Fruit fly (Drosophila melanogaster) whole organism, embryonic: ENCODE measurements around the gene spn-F.

ENCODE experiments used
- Bgb ChIP-seq: fragments of 200-800 bp; sonication (Bioruptor generic); IDR thresholded peaks from 2 replicates; pipeline ENCODE4 v1.3.6; 2022; ENCODE audit warnings: missing biosample characterization, missing genetic modification characterization; ENCODE audit not compliant: partially characterized antibody
- BtbVII ChIP-seq: fragments of 200-800 bp; sonication (Bioruptor generic); optimal IDR thresholded peaks from 3 replicates; lab custom pipeline; 2017; ENCODE audit warnings: missing biosample characterization, mild to moderate bottlenecking, missing genetic modification characterization
- CG10209 ChIP-seq: fragments of 200-800 bp; sonication (Bioruptor generic); optimal IDR thresholded peaks from 3 replicates; lab custom pipeline; 2017; ENCODE audit warnings: missing biosample characterization, mild to moderate bottlenecking, missing genetic modification characterization, missing genetic modification reagents
- CG10654 ChIP-seq: fragments of 200-800 bp; sonication (Bioruptor generic); optimal IDR thresholded peaks from 2 replicates; lab custom pipeline; 2016; ENCODE audit warnings: missing biosample characterization, missing genetic modification characterization
- CG11504 ChIP-seq: fragments of 200-800 bp; sonication (Bioruptor generic); optimal IDR thresholded peaks from 3 replicates; lab custom pipeline; 2019; ENCODE audit warnings: missing biosample characterization, mild to moderate bottlenecking, missing genetic modification characterization, moderate library complexity
- CG12769 ChIP-seq: fragments of 200-800 bp; sonication (Bioruptor generic); optimal IDR thresholded peaks from 2 replicates; lab custom pipeline; 2019; ENCODE audit warnings: missing biosample characterization, mild to moderate bottlenecking, missing genetic modification characterization, moderate library complexity
- CG12942 ChIP-seq: fragments of 200-800 bp; sonication (Bioruptor generic); optimal IDR thresholded peaks from 3 replicates; lab custom pipeline; 2016; ENCODE audit warnings: missing biosample characterization, missing genetic modification characterization
- CG13424 ChIP-seq: fragments of 200-800 bp; sonication (Bioruptor generic); optimal IDR thresholded peaks from 2 replicates; lab custom pipeline; 2019; ENCODE audit warnings: missing biosample characterization, mild to moderate bottlenecking, missing genetic modification characterization, moderate library complexity
- CG14050 ChIP-seq: fragments of 200-800 bp; sonication (Bioruptor generic); IDR thresholded peaks from 3 replicates; pipeline ENCODE4 v1.3.6; 2022; ENCODE audit warnings: missing biosample characterization, missing genetic modification characterization
- CG14965 ChIP-seq: fragments of 200-800 bp; sonication (Bioruptor generic); optimal IDR thresholded peaks from 2 replicates; lab custom pipeline; 2016; ENCODE audit warnings: missing biosample characterization, missing genetic modification characterization, borderline replicate concordance
- CG16815 ChIP-seq: fragments of 200-800 bp; sonication (Bioruptor generic); optimal IDR thresholded peaks from 3 replicates; lab custom pipeline; 2017; ENCODE audit warnings: missing biosample characterization, mild to moderate bottlenecking, missing genetic modification characterization
- CG1832 ChIP-seq: fragments of 200-800 bp; sonication (Bioruptor generic); optimal IDR thresholded peaks from 2 replicates; lab custom pipeline; 2017; ENCODE audit warnings: missing biosample characterization, mild to moderate bottlenecking, missing genetic modification characterization, inconsistent platforms
- CG30020 ChIP-seq: fragments of 200-800 bp; optimal IDR thresholded peaks from 2 replicates; lab custom pipeline; 2019; ENCODE audit warnings: missing biosample characterization, mild to moderate bottlenecking, missing genetic modification characterization, moderate library complexity
- CG3163 ChIP-seq: fragments of 200-800 bp; sonication (Bioruptor generic); optimal IDR thresholded peaks from 3 replicates; lab custom pipeline; 2016; ENCODE audit warnings: missing biosample characterization, missing genetic modification characterization
- CG32772 ChIP-seq: fragments of 200-800 bp; sonication (Bioruptor generic); IDR thresholded peaks from 2 replicates; pipeline ENCODE4 v1.3.6; 2022; ENCODE audit warnings: missing biosample characterization, missing genetic modification characterization
- CG34224 ChIP-seq: fragments of 200-800 bp; sonication (Bioruptor generic); IDR thresholded peaks from 3 replicates; pipeline ENCODE4 v1.3.6; 2022; ENCODE audit warnings: missing biosample characterization, missing genetic modification characterization; ENCODE audit not compliant: partially characterized antibody
- CG3847 ChIP-seq: fragments of 200-800 bp; sonication (Bioruptor generic); IDR thresholded peaks from 2 replicates; pipeline ENCODE4 v1.3.6; 2022; ENCODE audit warnings: missing biosample characterization, missing genetic modification characterization
- CG5245 ChIP-seq: fragments of 200-800 bp; sonication (Bioruptor generic); optimal IDR thresholded peaks from 3 replicates; lab custom pipeline; 2016; ENCODE audit warnings: missing biosample characterization, missing genetic modification characterization
- CG6689 ChIP-seq: fragments of 200-800 bp; sonication (Bioruptor generic); IDR thresholded peaks from 2 replicates; pipeline ENCODE4 v1.3.6; 2022; ENCODE audit warnings: missing biosample characterization, missing genetic modification characterization
- CG7357 ChIP-seq: fragments of 200-800 bp; sonication (Bioruptor generic); IDR thresholded peaks from 3 replicates; pipeline ENCODE4 v1.3.6; 2022; ENCODE audit warnings: missing biosample characterization, missing genetic modification characterization
- CG7556 ChIP-seq: fragments of 200-800 bp; sonication (Bioruptor generic); optimal IDR thresholded peaks from 2 replicates; lab custom pipeline; 2017; ENCODE audit warnings: missing biosample characterization, mild to moderate bottlenecking, missing genetic modification characterization
- CG8478 ChIP-seq: fragments of >200 bp; optimal IDR thresholded peaks from 2 replicates; lab custom pipeline; 2018
- CG8924 ChIP-seq: fragments of 200-800 bp; optimal IDR thresholded peaks from 3 replicates; lab custom pipeline; 2019; ENCODE audit warnings: missing biosample characterization, mild to moderate bottlenecking, missing genetic modification characterization, moderate library complexity
- CG9727 ChIP-seq: fragments of 200-800 bp; sonication (Bioruptor generic); optimal IDR thresholded peaks from 3 replicates; lab custom pipeline; 2017; ENCODE audit warnings: missing biosample characterization, mild to moderate bottlenecking, missing genetic modification characterization
- Camta ChIP-seq: fragments of 200-800 bp; sonication (Bioruptor generic); optimal IDR thresholded peaks from 2 replicates; lab custom pipeline; 2016; ENCODE audit warnings: missing biosample characterization, missing genetic modification characterization
- D19A ChIP-seq: fragments of 200-800 bp; optimal IDR thresholded peaks from 3 replicates; lab custom pipeline; 2019; ENCODE audit warnings: missing biosample characterization, mild to moderate bottlenecking, missing genetic modification characterization, moderate library complexity
- Dref ChIP-seq: fragments of 200-800 bp; sonication (Bioruptor generic); IDR thresholded peaks from 2 replicates; pipeline ENCODE4 v1.3.6; 2022; ENCODE audit warnings: missing biosample characterization, missing genetic modification characterization
- E2f1 ChIP-seq: fragments of 200-800 bp; sonication (Bioruptor generic); IDR thresholded peaks from 2 replicates; pipeline ENCODE4 v1.3.6; 2022; ENCODE audit warnings: missing biosample characterization, missing genetic modification characterization
- Elba2 ChIP-seq: fragments of 200-800 bp; sonication (Bioruptor generic); optimal IDR thresholded peaks from 3 replicates; lab custom pipeline; 2016; ENCODE audit warnings: missing biosample characterization, missing genetic modification characterization
- HmgZ ChIP-seq: fragments of 200-800 bp; sonication (Bioruptor generic); optimal IDR thresholded peaks from 2 replicates; lab custom pipeline; 2018; ENCODE audit warnings: missing biosample characterization, mild to moderate bottlenecking, missing genetic modification characterization
- Hr39 ChIP-seq: fragments of >200 bp; optimal IDR thresholded peaks from 2 replicates; lab custom pipeline; 2017
- MTF-1 ChIP-seq: fragments of 200-800 bp; sonication (Bioruptor generic); optimal IDR thresholded peaks from 2 replicates; lab custom pipeline; 2018; ENCODE audit warnings: missing biosample characterization, mild to moderate bottlenecking, missing genetic modification characterization, borderline replicate concordance
- Med ChIP-seq: fragments of 200-800 bp; sonication (Bioruptor generic); peaks from one replicate; lab custom pipeline; 2016; ENCODE audit warnings: missing biosample characterization, missing genetic modification characterization, mild to moderate bottlenecking, inconsistent platforms, moderate library complexity
- NK7.1 ChIP-seq: fragments of 200-800 bp; sonication (Bioruptor generic); optimal IDR thresholded peaks from 3 replicates; lab custom pipeline; 2016; ENCODE audit warnings: missing biosample characterization, missing genetic modification characterization
- Stat92E ChIP-seq, 3 experiments: fragments of >200 bp in 2 of 3; fragments of 200-800 bp in 1 of 3; sonication (Bioruptor generic) in 1 of 3; optimal IDR thresholded peaks; 2 replicates each; lab custom pipeline; 2017 to 2019; ENCODE audit warnings: missing biosample characterization in 3 of 3, missing genetic modification characterization in 3 of 3, mild to moderate bottlenecking in 1 of 3, moderate library complexity in 1 of 3
- ara ChIP-seq: fragments of 200-800 bp; sonication (Bioruptor generic); IDR thresholded peaks from 2 replicates; pipeline ENCODE4 v1.3.6; 2022; ENCODE audit warnings: missing biosample characterization, missing genetic modification characterization
- bbx ChIP-seq: fragments of 200-800 bp; sonication (Bioruptor generic); IDR thresholded peaks from 2 replicates; pipeline ENCODE4 v1.3.6; 2022; ENCODE audit warnings: missing biosample characterization, missing genetic modification characterization; ENCODE audit not compliant: partially characterized antibody
- fd64A ChIP-seq: fragments of 200-800 bp; sonication (Bioruptor generic); optimal IDR thresholded peaks from 3 replicates; lab custom pipeline; 2018; ENCODE audit warnings: missing biosample characterization, mild to moderate bottlenecking, missing genetic modification characterization
- fd96Cb ChIP-seq: fragments of 200-800 bp; sonication (Bioruptor generic); optimal IDR thresholded peaks from 2 replicates; lab custom pipeline; 2018; ENCODE audit warnings: missing biosample characterization, mild to moderate bottlenecking, missing genetic modification characterization, moderate library complexity
- fru ChIP-seq: fragments of >200 bp; optimal IDR thresholded peaks from 2 replicates; lab custom pipeline; 2017
- grau ChIP-seq: fragments of 200-800 bp; optimal IDR thresholded peaks from 3 replicates; lab custom pipeline; 2019; ENCODE audit warnings: missing biosample characterization, mild to moderate bottlenecking, missing genetic modification characterization, moderate library complexity
- gsb ChIP-seq: fragments of 200-800 bp; sonication (Bioruptor generic); IDR thresholded peaks from 2 replicates; pipeline ENCODE4 v1.3.6; 2022; ENCODE audit warnings: missing biosample characterization, missing genetic modification characterization
- gsb-n ChIP-seq: fragments of 200-800 bp; sonication (Bioruptor generic); optimal IDR thresholded peaks from 3 replicates; lab custom pipeline; 2018; ENCODE audit warnings: missing biosample characterization, mild to moderate bottlenecking, missing genetic modification characterization
- jing ChIP-seq: fragments of 200-800 bp; sonication (Bioruptor generic); optimal IDR thresholded peaks from 2 replicates; lab custom pipeline; 2018; ENCODE audit warnings: missing biosample characterization, mild to moderate bottlenecking, missing genetic modification characterization
- kah ChIP-seq: fragments of 200-800 bp; sonication (Bioruptor generic); optimal IDR thresholded peaks from 2 replicates; lab custom pipeline; 2018; ENCODE audit warnings: missing biosample characterization, mild to moderate bottlenecking, missing genetic modification characterization
- nom ChIP-seq: fragments of 200-800 bp; sonication (Bioruptor generic); optimal IDR thresholded peaks from 2 replicates; lab custom pipeline; 2017; ENCODE audit warnings: missing biosample characterization, missing genetic modification characterization, mild to moderate bottlenecking, moderate library complexity, missing genetic modification reagents
- p53 ChIP-seq: fragments of 200-800 bp; sonication (Bioruptor generic); optimal IDR thresholded peaks from 2 replicates; lab custom pipeline; 2016; ENCODE audit warnings: missing biosample characterization, missing genetic modification characterization
- toy ChIP-seq: fragments of 200-800 bp; sonication (Bioruptor generic); IDR thresholded peaks from 2 replicates; pipeline ENCODE4 v1.3.6; 2022; ENCODE audit warnings: missing biosample characterization, missing genetic modification characterization
- unpg ChIP-seq: fragments of 200-800 bp; sonication (Bioruptor generic); optimal IDR thresholded peaks from 3 replicates; lab custom pipeline; 2018; ENCODE audit warnings: missing biosample characterization, mild to moderate bottlenecking, missing genetic modification characterization, moderate library complexity

The spn-F gene

DNA sequence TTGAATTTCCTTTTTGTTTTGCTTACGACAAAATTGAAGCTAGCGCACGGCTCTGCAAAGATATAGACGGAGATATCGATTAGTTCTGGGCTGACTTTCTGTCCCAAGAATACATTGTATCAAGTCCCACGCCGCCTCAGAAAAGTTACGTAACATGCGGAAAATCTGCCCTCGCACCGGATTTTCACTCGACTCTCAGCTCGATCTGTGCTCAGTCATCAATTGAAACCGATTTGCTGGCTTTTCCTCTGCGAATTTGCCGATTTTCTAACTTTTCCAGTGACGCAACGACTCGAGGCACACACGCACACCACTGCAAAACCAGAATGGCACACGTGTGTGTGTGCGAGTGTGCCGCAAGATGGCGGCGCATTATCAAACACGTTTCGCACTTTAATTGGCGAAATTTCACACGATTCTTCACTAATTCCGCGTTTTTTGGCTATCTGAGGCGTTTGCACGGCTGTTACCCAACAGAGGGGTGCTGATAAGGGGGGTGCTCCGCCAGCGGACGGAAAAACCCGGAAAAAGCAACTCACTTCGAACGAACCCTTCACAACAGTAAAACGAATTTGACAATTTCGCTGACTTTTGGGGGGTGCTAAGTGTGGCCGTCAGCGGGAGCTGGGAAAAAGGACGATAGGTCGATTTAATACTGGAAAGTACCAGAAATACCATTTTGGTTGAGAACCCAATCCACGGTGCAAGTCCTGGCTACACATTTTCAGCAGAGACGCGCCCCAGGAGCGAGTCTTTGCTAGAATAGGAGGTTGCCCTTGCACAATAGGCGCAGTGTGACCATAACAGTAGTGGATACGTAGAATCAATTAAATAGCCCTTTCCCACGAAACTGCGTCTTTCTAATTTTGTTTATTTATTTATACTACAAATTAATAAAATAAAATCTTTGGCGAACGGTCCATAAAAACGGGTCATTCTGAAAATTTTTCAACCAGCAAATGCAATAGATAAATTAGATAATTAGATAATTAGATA lies 35.6 kb upstream of the spn-F start, which contains the start of gene ATPsynC (continued):
- TF ChIP-seq CG6689 (GFP tag; lab: Robert Waterston, UW) (no peak), Stat92E (GFP tag; optimal IDR thresholded peaks at IDR 0.05; lab: Kevin White, UChicago) (peak in 2 of 3 experiments; percentile 75 to 81), CG30020 (tag; lab: Kevin White, UChicago) (peak; percentile 91), Bgb (GFP tag; lab: Robert Waterston, UW) (no peak), Camta (GFP tag; lab: Kevin White, UChicago) (no peak), D19A (tag; lab: Kevin White, UChicago) (peak; percentile 11), CG7556 (GFP tag; lab: Kevin White, UChicago) (no peak), CG9727 (GFP tag; lab: Kevin White, UChicago) (peak; percentile 44), Elba2 (GFP tag; lab: Kevin White, UChicago) (peak; percentile 79), CG10654 (no peak), E2f1 (no peak), nom (GFP tag; lab: Kevin White, UChicago) (peak; percentile 66), CG34224 (GFP tag; lab: Robert Waterston, UW) (no peak), fd64A (GFP tag; lab: Kevin White, UChicago) (peak; percentile 32), jing (GFP tag; lab: Kevin White, UChicago) (no peak), CG14050 (no peak), CG13424 (tag; lab: Kevin White, UChicago) (peak; percentile 22), CG8478 (no peak), Med (peak; percentile 96), CG11504 (tag; lab: Kevin White, UChicago) (peak; percentile 20), CG7357 (peak; percentile 99), NK7.1 (GFP tag; lab: Kevin White, UChicago) (no peak), BtbVII (GFP tag; lab: Kevin White, UChicago) (peak; percentile 31), CG5245 (GFP tag; lab: Kevin White, UChicago) (no peak), kah (GFP tag; lab: Kevin White, UChicago) (no peak), MTF-1 (GFP tag; lab: Kevin White, UChicago) (peak; percentile 7), CG3163 (GFP tag; lab: Kevin White, UChicago) (peak; percentile 27), CG12942 (GFP tag; lab: Kevin White, UChicago) (no peak), ara (GFP tag; lab: Robert Waterston, UW) (no peak), HmgZ (peak; percentile 91), CG12769 (tag; lab: Kevin White, UChicago) (peak; percentile 63), CG16815 (GFP tag; lab: Kevin White, UChicago) (peak; percentile 15), grau (tag; lab: Kevin White, UChicago) (peak; percentile 31), unpg (peak; percentile 2), Dref (GFP tag; lab: Robert Waterston, UW) (no peak), gsb-n (tag; lab: Kevin White, UChicago) (peak; percentile 9), CG10209 (GFP tag; lab: Kevin White, UChicago) (peak; percentile 34), p53 (GFP tag; lab: Kevin White, UChicago) (peak; percentile 67), toy (GFP tag; lab: Robert Waterston, UW) (no peak), Hr39 (no peak), fd96Cb (no peak), fru (lab: Kevin White, UChicago) (no peak), CG32772 (no peak), gsb (no peak), CG14965 (GFP tag; lab: Kevin White, UChicago) (no peak), CG1832 (no peak), CG3847 (no peak), bbx (GFP tag; lab: Robert Waterston, UW) (no peak), CG8924 (peak; percentile 48)
